Worm (Caenorhabditis elegans): Measurements from ENCODE around the gene F53F1.3.

DNA sequence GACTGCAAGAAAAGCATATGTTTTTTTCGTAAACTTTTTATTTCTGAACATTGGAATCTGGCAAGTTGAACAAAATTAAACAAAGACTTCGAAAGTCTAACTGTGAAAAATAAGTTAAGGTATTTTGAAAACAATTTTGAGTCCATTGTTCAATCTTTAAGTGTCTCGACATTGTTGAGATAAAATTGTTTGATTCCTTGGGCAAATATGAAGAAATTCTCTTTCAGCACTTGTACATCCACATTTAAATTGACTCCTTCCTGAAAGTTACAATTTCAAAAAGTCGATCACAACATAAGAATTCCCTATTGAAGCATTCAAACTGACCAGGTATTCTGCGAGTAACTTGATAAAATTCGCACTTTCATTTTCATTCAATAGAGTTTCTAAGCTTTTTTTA lies 8.0 kb downstream of the F53F1.3 start:
- TF ChIP-seq nhr-237 (tag; optimal IDR thresholded peaks at IDR 0.05) (no peak), sox-4 (tag; optimal IDR thresholded peaks at IDR 0.05) (no peak), sup-37 (GFP tag; optimal IDR thresholded peaks at IDR 0.05) (no peak), aly-2 (tag; optimal IDR thresholded peaks at IDR 0.05) (no peak), lin-13 (GFP tag; optimal IDR thresholded peaks at IDR 0.05) (no peak), nhr-11 (tag; optimal IDR thresholded peaks at IDR 0.05) (no peak), jun-1 (tag; optimal IDR thresholded peaks at IDR 0.05) (no peak), sptf-1 (tag; optimal IDR thresholded peaks at IDR 0.05) (no peak), tbx-2 (tag; optimal IDR thresholded peaks at IDR 0.05) (no peak), lin-39 (tag; optimal IDR thresholded peaks at IDR 0.05) (no peak)
